Worm (Caenorhabditis elegans) whole organism, late embryonic: ENCODE results near the gene mam-5.
A peak's percentile ranks its signal among the peaks of the same experiment; 100 is the strongest.

Source experiments
- ceh-6 ChIP-seq: fragments of 200-800 bp; sonication (Bioruptor generic); optimal IDR thresholded peaks from 2 replicates; lab custom pipeline; 2018; ENCODE audit warnings: mild to moderate bottlenecking, missing genetic modification characterization, missing compliant biosample characterization
- mec-3 ChIP-seq: sonication (generic microtip); optimal IDR thresholded peaks from 2 replicates; lab custom pipeline; 2016; ENCODE audit warnings: borderline replicate concordance, missing genetic modification characterization, missing compliant biosample characterization
- pat-9 ChIP-seq: fragments of 200-800 bp; sonication (Bioruptor generic); optimal IDR thresholded peaks from 2 replicates; lab custom pipeline; 2018; ENCODE audit warnings: mild to moderate bottlenecking, missing genetic modification characterization, moderate library complexity, missing compliant biosample characterization
- pha-4 ChIP-seq: fragments of 150-350 bp; optimal IDR thresholded peaks from 2 replicates; lab custom pipeline; 2018; ENCODE audit warnings: missing biosample characterization, missing genetic modification reagents, missing genetic modification characterization
- unc-42 ChIP-seq: sonication (generic microtip); optimal IDR thresholded peaks from 2 replicates; lab custom pipeline; 2016; ENCODE audit warnings: missing genotype, missing genetic modification characterization, missing compliant biosample characterization

DNA sequence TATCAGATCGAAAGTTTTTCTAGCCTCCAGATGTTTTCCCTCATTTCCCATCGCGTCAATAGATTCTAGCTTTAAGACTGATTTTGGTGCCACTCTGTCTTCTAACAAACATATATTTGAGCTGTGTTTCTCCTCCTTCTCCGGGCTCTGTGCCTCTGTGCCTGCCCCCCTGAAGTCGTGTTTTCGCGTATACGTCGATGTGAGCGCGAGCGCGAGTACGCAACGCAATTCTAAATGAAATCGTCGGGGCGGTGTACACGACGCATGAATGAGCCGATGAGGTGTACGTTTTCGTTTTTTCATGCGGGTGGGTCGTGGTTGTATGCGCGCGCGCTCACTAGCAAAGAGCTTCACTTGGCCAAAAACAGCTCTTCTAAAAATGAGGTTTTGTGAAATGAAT lies 13.4 kb downstream of the mam-5 start:
- TF ChIP-seq mec-3 (tag; lab: Kevin White, UChicago) = no peak
- TF ChIP-seq pat-9 (tag; lab: Kevin White, UChicago) = no peak
- peak; percentile 4 for TF ChIP-seq unc-42 (tag; lab: Kevin White, UChicago)
- TF ChIP-seq pha-4 (tag; lab: Kevin White, UChicago) = no peak
- no peak for TF ChIP-seq ceh-6 (GFP tag; lab: Kevin White, UChicago)
